Worm (Caenorhabditis elegans) whole organism, L3 larva: ENCODE results near the gene pqn-94.

Experiments
- aly-2 ChIP-seq: fragments of 150-350 bp; optimal IDR thresholded peaks from 2 replicates; lab custom pipeline; 2014; ENCODE audit warnings: missing biosample characterization, missing genetic modification characterization
- ceh-82 ChIP-seq: fragments of 150-350 bp; optimal IDR thresholded peaks from 2 replicates; lab custom pipeline; 2014; ENCODE audit warnings: missing biosample characterization, missing genetic modification characterization
- ceh-9 ChIP-seq: sonication (generic microtip); optimal IDR thresholded peaks from 2 replicates; lab custom pipeline; 2018; ENCODE audit warnings: missing biosample characterization, missing genetic modification characterization
- daf-12 ChIP-seq: fragments of 150-350 bp; optimal IDR thresholded peaks from 2 replicates; lab custom pipeline; 2014; ENCODE audit warnings: missing biosample characterization, missing genetic modification reagents, missing genetic modification characterization
- elt-2 ChIP-seq: sonication (generic microtip); optimal IDR thresholded peaks from 2 replicates; lab custom pipeline; 2016; ENCODE audit warnings: missing genetic modification reagents, mild to moderate bottlenecking, missing genetic modification characterization, missing compliant biosample characterization
- nhr-77 ChIP-seq: fragments of 150-350 bp; optimal IDR thresholded peaks from 2 replicates; lab custom pipeline; 2014; ENCODE audit warnings: missing biosample characterization, missing genetic modification characterization
- unc-62 ChIP-seq: fragments of 150-350 bp; sonication (generic microtip); optimal IDR thresholded peaks from 4 replicates; lab custom pipeline; 2014; ENCODE audit warnings: missing biosample characterization, missing genetic modification reagents, missing genetic modification characterization
- ztf-4 ChIP-seq: fragments of 150-350 bp; optimal IDR thresholded peaks from 2 replicates; lab custom pipeline; 2014; ENCODE audit warnings: missing biosample characterization, missing genetic modification characterization

DNA sequence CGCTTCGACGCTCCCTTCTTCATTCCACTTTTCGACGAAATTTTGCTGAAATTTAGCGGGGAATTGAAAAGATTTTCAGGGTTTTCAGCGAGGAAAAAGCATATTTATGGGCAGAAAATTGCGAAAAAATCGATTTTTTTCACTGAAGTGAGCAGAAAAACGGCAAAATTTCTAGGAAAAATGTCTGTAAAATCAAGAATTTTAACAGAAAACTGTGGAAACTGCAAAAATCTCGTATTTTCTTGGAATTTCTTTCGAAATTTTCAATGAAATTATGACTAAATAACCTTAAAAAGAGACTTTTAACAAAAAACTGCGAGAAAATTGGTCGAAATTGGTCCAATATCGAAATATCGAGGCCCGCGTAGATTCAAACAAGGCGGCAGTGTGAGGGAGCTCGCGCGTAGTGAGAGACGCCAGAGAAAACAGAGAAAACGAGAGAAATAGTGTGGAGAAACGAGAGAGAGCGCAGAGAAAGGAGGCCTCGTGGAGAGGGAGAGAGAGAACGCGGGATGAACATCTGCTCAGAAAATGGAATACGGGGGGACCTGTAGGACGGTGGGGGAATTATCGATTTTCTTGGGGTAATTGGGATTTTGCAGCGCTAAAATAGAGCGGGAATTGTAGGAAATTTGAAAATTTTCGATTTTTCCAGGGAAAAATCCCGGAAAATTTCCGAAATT is 30.1 kb downstream of the pqn-94 start, which contains the start of gene swsn-1:
- TF ChIP-seq ceh-9 (tag; lab: Kevin White, UChicago) (no peak), daf-12 (tag; lab: Kevin White, UChicago) (no peak), unc-62 (GFP tag; lab: Kevin White, UChicago) (no peak), nhr-77 (no peak), aly-2 (tag; lab: Kevin White, UChicago) (no peak), ztf-4 (tag; lab: Kevin White, UChicago) (no peak), ceh-82 (no peak), elt-2 (tag; lab: Kevin White, UChicago) (no peak)
